Fruit fly (Drosophila melanogaster): ENCODE measurements around the gene Eip63F-1.

The Eip63F-1 gene

dm6 chr3L:3903301-3903700 is 32.1 kb downstream of the Eip63F-1 start, which contains the start of gene Sc2:
Sc2 (plus strand) TSS chr3L:3903492.
- TF ChIP-seq dac (GFP tag; optimal IDR thresholded peaks at IDR 0.05): no peak
- TF ChIP-seq CG8632 (GFP tag; optimal IDR thresholded peaks at IDR 0.05): no peak
- TF ChIP-seq CG10631 (GFP tag; optimal IDR thresholded peaks at IDR 0.05): no peak
- peak; percentile 41; the same call in 1 of the 3 replicates for TF ChIP-seq CG6163 (GFP tag; IDR thresholded peaks at IDR 0.05)
- TF ChIP-seq Eip75B (GFP tag; optimal IDR thresholded peaks at IDR 0.05): no peak
- TF ChIP-seq CG6808 (GFP tag; optimal IDR thresholded peaks at IDR 0.05): no peak
- TF ChIP-seq svp (GFP tag): no peak
- TF ChIP-seq vri (GFP tag; optimal IDR thresholded peaks at IDR 0.05): no peak

DNA sequence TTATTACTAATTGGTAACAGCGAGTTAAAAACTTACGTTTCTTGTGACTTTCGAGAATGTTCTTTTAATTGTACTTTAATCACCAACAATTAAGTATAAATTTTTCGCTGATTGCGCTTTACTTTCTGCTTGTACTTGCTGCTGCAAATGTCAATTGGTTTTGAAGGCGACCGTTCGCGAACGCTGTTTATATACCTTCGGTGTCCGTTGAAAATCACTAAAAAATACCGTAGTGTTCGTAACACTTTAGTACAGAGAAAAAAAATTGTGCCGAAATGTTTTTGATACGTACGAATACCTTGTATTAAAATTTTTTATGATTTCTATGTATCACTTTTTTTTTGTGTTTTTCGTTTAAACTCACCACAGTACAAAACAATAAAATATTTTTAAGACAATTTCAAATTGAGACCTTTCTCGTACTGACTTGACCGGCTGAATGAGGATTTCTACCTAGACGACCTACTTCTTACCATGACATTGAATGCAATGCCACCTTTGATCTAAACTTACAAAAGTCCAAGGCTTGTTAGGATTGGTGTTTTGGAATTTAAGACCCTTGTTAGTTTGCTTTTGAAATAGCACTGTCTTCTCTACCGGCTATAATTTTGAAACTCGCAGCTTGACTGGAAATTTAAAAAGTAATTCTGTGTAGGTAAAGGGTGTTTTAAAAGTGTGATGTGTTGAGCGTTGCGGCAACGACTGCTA is 32.8 kb downstream of the Eip63F-1 start, which contains the start of gene Ubi-p63E:
Ubi-p63E (minus strand) TSS at position 694 of the 708 bp plus-strand sequence.
- TF ChIP-seq topi (GFP tag; optimal IDR thresholded peaks at IDR 0.05): peak; percentile 57
- no peak for TF ChIP-seq eg (GFP tag; IDR thresholded peaks at IDR 0.05)
- TF ChIP-seq CG10669 (GFP tag; optimal IDR thresholded peaks at IDR 0.05): peak; percentile 49
- no peak for TF ChIP-seq Sox14 (GFP tag; optimal IDR thresholded peaks at IDR 0.05)
- TF ChIP-seq Blimp-1 (GFP tag; optimal IDR thresholded peaks at IDR 0.05): no peak
- TF ChIP-seq CG6163 (GFP tag; IDR thresholded peaks at IDR 0.05): no peak
- peak; percentile 61 for TF ChIP-seq acj6 (GFP tag; optimal IDR thresholded peaks at IDR 0.05)
- peak; percentile 60 for TF ChIP-seq Hr4 (GFP tag; optimal IDR thresholded peaks at IDR 0.05)
- TF ChIP-seq CG31627 (GFP tag; optimal IDR thresholded peaks at IDR 0.05): peak; percentile 79
- peak; percentile 55 for TF ChIP-seq CG9139 (GFP tag; optimal IDR thresholded peaks at IDR 0.05)
- TF ChIP-seq pdm3 (GFP tag; optimal IDR thresholded peaks at IDR 0.05): peak; percentile 75
- TF ChIP-seq CG8119 (GFP tag; IDR thresholded peaks at IDR 0.05): no peak
- TF ChIP-seq lz (GFP tag; optimal IDR thresholded peaks at IDR 0.05): peak; percentile 77
- peak in 1 of 2 experiments; percentile 77 for TF ChIP-seq salr (GFP tag; optimal IDR thresholded peaks at IDR 0.05)
- TF ChIP-seq fd85E (GFP tag; optimal IDR thresholded peaks at IDR 0.05): peak; percentile 11
- TF ChIP-seq CG6276 (GFP tag; optimal IDR thresholded peaks at IDR 0.05): peak; percentile 50
- TF ChIP-seq CG7368 (GFP tag; optimal IDR thresholded peaks at IDR 0.05): peak; percentile 28
- peak; percentile 60 for TF ChIP-seq OdsH (GFP tag; optimal IDR thresholded peaks at IDR 0.05)
- peak; percentile 31 for TF ChIP-seq Lpt (GFP tag; optimal IDR thresholded peaks at IDR 0.05)
- TF ChIP-seq dsx (GFP tag; optimal IDR thresholded peaks at IDR 0.05; ENCODE audit: poor library complexity, severe bottlenecking): no peak
- TF ChIP-seq CG11762 (GFP tag; optimal IDR thresholded peaks at IDR 0.05; ENCODE audit: insufficient read depth): no peak
- TF ChIP-seq esn (GFP tag; optimal IDR thresholded peaks at IDR 0.05): peak; percentile 76
- TF ChIP-seq Met (GFP tag; optimal IDR thresholded peaks at IDR 0.05): peak; percentile 66
- no peak for TF ChIP-seq fkh (GFP tag; optimal IDR thresholded peaks at IDR 0.05)
- peak; percentile 81 for TF ChIP-seq svp (GFP tag)
- no peak for TF ChIP-seq Eip93F (GFP tag; optimal IDR thresholded peaks at IDR 0.05)
- TF ChIP-seq CG8319 (GFP tag; optimal IDR thresholded peaks at IDR 0.05): peak; percentile 30
- TF ChIP-seq net (GFP tag; optimal IDR thresholded peaks at IDR 0.05): peak; percentile 65
- TF ChIP-seq CG6792 (GFP tag; optimal IDR thresholded peaks at IDR 0.05): peak; percentile 58
- TF ChIP-seq CG4318 (GFP tag; optimal IDR thresholded peaks at IDR 0.05): peak; percentile 56
- TF ChIP-seq Eip78C (GFP tag): peak; percentile 90
- TF ChIP-seq spab (GFP tag; optimal IDR thresholded peaks at IDR 0.05): peak; percentile 51
- no peak for TF ChIP-seq CG15336 (GFP tag; IDR thresholded peaks at IDR 0.05)
- TF ChIP-seq CG11902 (GFP tag; optimal IDR thresholded peaks at IDR 0.05): peak; percentile 59
- TF ChIP-seq Smox (GFP tag; optimal IDR thresholded peaks at IDR 0.05): peak; percentile 75
- peak; percentile 29 for TF ChIP-seq CG6854 (GFP tag; optimal IDR thresholded peaks at IDR 0.05)
- peak; percentile 66 for TF ChIP-seq Hr39 (GFP tag; optimal IDR thresholded peaks at IDR 0.05)
- peak; percentile 57 for TF ChIP-seq vri (GFP tag; optimal IDR thresholded peaks at IDR 0.05)
- TF ChIP-seq Sox102F (GFP tag; optimal IDR thresholded peaks at IDR 0.05): peak; percentile 62
- TF ChIP-seq Ets96B (tag; optimal IDR thresholded peaks at IDR 0.05): peak; percentile 31
- TF ChIP-seq fd59A (GFP tag; optimal IDR thresholded peaks at IDR 0.05): peak; percentile 35
- peak in 1 of 2 experiments; percentile 32 for TF ChIP-seq ss (GFP tag; optimal IDR thresholded peaks at IDR 0.05)
- no peak for TF ChIP-seq Gug (GFP tag; IDR thresholded peaks at IDR 0.05)
- TF ChIP-seq cyc (GFP tag; optimal IDR thresholded peaks at IDR 0.05): peak; percentile 57

Measured in whole organism, prepupa.